Worm (Caenorhabditis elegans): Measurements from ENCODE around the gene C30G12.4.

ce11 chrII:7239705-7240104 is 22.2 kb upstream of the C30G12.4 start:
- TF ChIP-seq W03F9.2 (tag; optimal IDR thresholded peaks at IDR 0.05) (no peak), dao-5 (tag; optimal IDR thresholded peaks at IDR 0.05) (no peak)

All from whole organism, L4/young adult.